Fruit fly (Drosophila melanogaster) whole organism, prepupa: ENCODE results near the gene smg.

ENCODE experiments used
- CG11762 ChIP-seq: fragments of 200-800 bp; sonication (Bioruptor generic); optimal IDR thresholded peaks from 3 replicates; lab custom pipeline; 2016; ENCODE audit warnings: missing biosample characterization, missing genetic modification characterization; ENCODE audit not compliant: insufficient read depth
- CG31627 ChIP-seq: fragments of 200-800 bp; sonication (Bioruptor generic); optimal IDR thresholded peaks from 3 replicates; lab custom pipeline; 2016; ENCODE audit warnings: missing biosample characterization, missing genetic modification characterization
- CG6792 ChIP-seq: fragments of 200-800 bp; sonication (Bioruptor generic); optimal IDR thresholded peaks from 3 replicates; lab custom pipeline; 2016; ENCODE audit warnings: missing biosample characterization, missing genetic modification characterization
- Eip78C ChIP-seq: fragments of 200-800 bp; sonication (Bioruptor generic); peaks from one replicate; lab custom pipeline; 2016; ENCODE audit warnings: missing biosample characterization, missing genetic modification characterization
- Lpt ChIP-seq: fragments of 200-800 bp; sonication (Bioruptor generic); optimal IDR thresholded peaks from 3 replicates; lab custom pipeline; 2016; ENCODE audit warnings: missing biosample characterization, missing genetic modification characterization
- Smox ChIP-seq: fragments of 200-800 bp; sonication (Bioruptor generic); optimal IDR thresholded peaks from 3 replicates; lab custom pipeline; 2016; ENCODE audit warnings: missing biosample characterization, missing genetic modification characterization
- achi ChIP-seq: fragments of 200-800 bp; sonication (Bioruptor generic); optimal IDR thresholded peaks from 3 replicates; lab custom pipeline; 2016; ENCODE audit warnings: missing biosample characterization, missing genetic modification characterization
- eg ChIP-seq: fragments of 200-800 bp; sonication (Bioruptor generic); IDR thresholded peaks from 3 replicates; pipeline ENCODE4 v1.3.6; 2022; ENCODE audit warnings: missing biosample characterization, missing genetic modification characterization
- esn ChIP-seq: fragments of 200-800 bp; sonication (Bioruptor generic); optimal IDR thresholded peaks from 2 replicates; lab custom pipeline; 2016; ENCODE audit warnings: missing biosample characterization, mild to moderate bottlenecking, missing genetic modification characterization, moderate library complexity

DNA sequence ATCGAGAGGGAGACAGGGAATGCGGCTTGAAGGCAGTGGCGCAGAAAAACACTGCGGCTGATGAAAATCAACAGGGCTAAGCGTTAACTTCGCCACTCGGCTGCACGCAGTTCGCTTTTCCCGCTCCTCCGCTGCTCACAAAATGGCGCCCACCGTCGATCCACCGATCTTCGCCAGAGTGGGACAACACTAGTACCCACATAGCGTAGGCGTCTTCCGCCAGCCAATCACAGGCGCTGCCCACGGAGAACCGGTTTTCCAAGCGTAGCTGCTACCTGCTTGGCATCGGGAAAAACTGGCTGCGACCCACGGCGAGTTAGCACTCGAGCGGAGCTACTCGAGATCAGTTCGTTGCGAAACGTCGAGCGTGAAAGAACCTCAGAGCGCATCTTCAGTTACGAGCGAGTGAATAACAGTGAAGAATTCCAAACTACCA is 43.3 kb upstream of the smg start, which contains the start of gene Doc1:
- TF ChIP-seq CG6792 (no peak), CG31627 (no peak), esn (GFP tag; lab: Kevin White, UChicago) (no peak), eg (GFP tag; lab: Robert Waterston, UW) (no peak), CG11762 (GFP tag; lab: Kevin White, UChicago) (no peak), Lpt (GFP tag; lab: Kevin White, UChicago) (no peak), achi (GFP tag; lab: Kevin White, UChicago) (no peak), Eip78C (peak; percentile 25), Smox (no peak)
